Worm (Caenorhabditis elegans): ENCODE results near the gene dhps-1.

DNA sequence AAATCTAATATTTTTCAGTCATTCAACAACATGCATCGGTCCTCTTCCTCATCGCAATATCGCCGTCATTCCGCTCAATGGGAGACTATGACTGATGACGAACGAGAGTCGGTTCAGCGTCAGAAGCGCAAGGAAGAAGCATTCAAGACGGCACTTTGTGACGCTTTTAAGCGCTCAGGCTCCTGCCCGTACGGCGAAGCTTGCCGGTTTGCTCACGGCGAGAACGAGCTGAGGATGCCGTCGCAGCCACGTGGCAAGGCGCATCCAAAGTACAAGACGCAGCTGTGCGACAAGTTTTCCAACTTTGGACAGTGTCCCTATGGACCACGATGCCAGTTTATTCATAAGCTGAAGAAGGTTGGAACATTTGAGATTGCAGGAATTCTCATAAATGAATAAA lies 23.8 kb upstream of the dhps-1 start:
- TF ChIP-seq mab-5 (tag; optimal IDR thresholded peaks at IDR 0.05) (no peak), mep-1 (tag; optimal IDR thresholded peaks at IDR 0.05) (no peak), snpc-4 (tag; optimal IDR thresholded peaks at IDR 0.05) (no peak), unc-62 (GFP tag; optimal IDR thresholded peaks at IDR 0.05) (no peak), unc-120 (tag; optimal IDR thresholded peaks at IDR 0.05; ENCODE audit: poor library complexity, severe bottlenecking) (no peak), elt-1 (tag; optimal IDR thresholded peaks at IDR 0.05; ENCODE audit: borderline replicate concordance, insufficient read depth) (no peak), nhr-76 (tag; optimal IDR thresholded peaks at IDR 0.05) (no peak), lin-13 (tag; optimal IDR thresholded peaks at IDR 0.05) (no peak), ces-1 (GFP tag; optimal IDR thresholded peaks at IDR 0.05) (no peak), cnd-1 (tag; optimal IDR thresholded peaks at IDR 0.05) (no peak), pha-4 (tag; optimal IDR thresholded peaks at IDR 0.05) (no peak)
